Worm (Caenorhabditis elegans) whole organism, L3 larva: Measurements from ENCODE around the gene ung-1.

ENCODE experiments used
- aly-2 ChIP-seq: fragments of 150-350 bp; optimal IDR thresholded peaks from 2 replicates; lab custom pipeline; 2014; ENCODE audit warnings: missing biosample characterization, missing genetic modification characterization
- ama-1 ChIP-seq: fragments of 150-350 bp; optimal IDR thresholded peaks from 2 replicates; lab custom pipeline; 2018
- ceh-16 ChIP-seq: sonication (generic microtip); optimal IDR thresholded peaks from 2 replicates; lab custom pipeline; 2017; ENCODE audit warnings: missing biosample characterization, missing genetic modification characterization
- ceh-82 ChIP-seq: fragments of 150-350 bp; optimal IDR thresholded peaks from 2 replicates; lab custom pipeline; 2014; ENCODE audit warnings: missing biosample characterization, missing genetic modification characterization
- ceh-9 ChIP-seq: sonication (generic microtip); optimal IDR thresholded peaks from 2 replicates; lab custom pipeline; 2018; ENCODE audit warnings: missing biosample characterization, missing genetic modification characterization
- daf-12 ChIP-seq: fragments of 150-350 bp; optimal IDR thresholded peaks from 2 replicates; lab custom pipeline; 2014; ENCODE audit warnings: missing biosample characterization, missing genetic modification reagents, missing genetic modification characterization
- egl-27 ChIP-seq: sonication (generic microtip); optimal IDR thresholded peaks from 4 replicates; lab custom pipeline; 2017; ENCODE audit warnings: missing biosample characterization, missing genetic modification reagents, missing genetic modification characterization
- egl-5 ChIP-seq: fragments of 150-350 bp; optimal IDR thresholded peaks from 2 replicates; lab custom pipeline; 2017; ENCODE audit warnings: missing biosample characterization, missing genetic modification reagents, missing genetic modification characterization, inconsistent platforms
- elt-1 ChIP-seq: fragments of 150-350 bp; optimal IDR thresholded peaks from 2 replicates; lab custom pipeline; 2014; ENCODE audit warnings: missing biosample characterization, missing genetic modification characterization
- fos-1 ChIP-seq: fragments of 150-350 bp; optimal IDR thresholded peaks from 2 replicates; lab custom pipeline; 2014; ENCODE audit warnings: missing biosample characterization, missing genetic modification characterization
- hmg-11 ChIP-seq: sonication (generic microtip); optimal IDR thresholded peaks from 2 replicates; lab custom pipeline; 2016; ENCODE audit warnings: missing genetic modification characterization, missing compliant biosample characterization
- lin-15B ChIP-seq: fragments of 150-350 bp; optimal IDR thresholded peaks from 2 replicates; lab custom pipeline; 2014; ENCODE audit warnings: missing biosample characterization, missing genetic modification characterization
- lin-39 ChIP-seq: fragments of 150-350 bp; optimal IDR thresholded peaks from 2 replicates; lab custom pipeline; 2018; ENCODE audit warnings: missing biosample characterization, missing genetic modification reagents, missing genetic modification characterization
- lsy-12 ChIP-seq: sonication (generic microtip); optimal IDR thresholded peaks from 2 replicates; lab custom pipeline; 2016; ENCODE audit warnings: mild to moderate bottlenecking, missing genetic modification characterization, missing compliant biosample characterization
- mdl-1 ChIP-seq: fragments of 150-350 bp; optimal IDR thresholded peaks from 2 replicates; lab custom pipeline; 2014; ENCODE audit warnings: missing biosample characterization, missing genetic modification characterization
- nfya-1 ChIP-seq: sonication (generic microtip); optimal IDR thresholded peaks from 2 replicates; lab custom pipeline; 2017; ENCODE audit warnings: missing genetic modification characterization, mild to moderate bottlenecking, missing compliant biosample characterization, antibody characterized with exemption, moderate library complexity; ENCODE audit not compliant: insufficient read depth
- nhr-12 ChIP-seq: fragments of 150-350 bp; optimal IDR thresholded peaks from 2 replicates; lab custom pipeline; 2014; ENCODE audit warnings: missing biosample characterization, missing genetic modification characterization
- nhr-237 ChIP-seq: fragments of 150-350 bp; optimal IDR thresholded peaks from 2 replicates; lab custom pipeline; 2014; ENCODE audit warnings: missing biosample characterization, missing genetic modification characterization
- nhr-25 ChIP-seq: sonication (generic microtip); optimal IDR thresholded peaks from 2 replicates; lab custom pipeline; 2017; ENCODE audit warnings: missing biosample characterization, missing genetic modification characterization
- nhr-28 ChIP-seq: fragments of 150-350 bp; optimal IDR thresholded peaks from 2 replicates; lab custom pipeline; 2014; ENCODE audit warnings: missing biosample characterization, missing genetic modification characterization
- nhr-67 ChIP-seq: fragments of 150-350 bp; optimal IDR thresholded peaks from 2 replicates; lab custom pipeline; 2014; ENCODE audit warnings: missing biosample characterization, missing genetic modification characterization
- nhr-76 ChIP-seq: fragments of 150-350 bp; sonication (generic microtip); optimal IDR thresholded peaks from 5 replicates; lab custom pipeline; 2014; ENCODE audit warnings: missing biosample characterization, missing genetic modification characterization
- pqm-1 ChIP-seq: fragments of 150-350 bp; optimal IDR thresholded peaks from 2 replicates; lab custom pipeline; 2017; ENCODE audit warnings: missing biosample characterization, missing genetic modification characterization, inconsistent platforms
- sea-2 ChIP-seq: fragments of 150-350 bp; sonication (generic microtip); optimal IDR thresholded peaks from 4 replicates; lab custom pipeline; 2014; ENCODE audit warnings: missing biosample characterization, missing genetic modification reagents, missing genetic modification characterization
- skn-1 ChIP-seq: fragments of 150-350 bp; optimal IDR thresholded peaks from 2 replicates; lab custom pipeline; 2014; ENCODE audit warnings: missing biosample characterization, missing genetic modification characterization
- snpc-4 ChIP-seq: fragments of 150-350 bp; optimal IDR thresholded peaks from 2 replicates; lab custom pipeline; 2014; ENCODE audit warnings: missing biosample characterization, missing genetic modification characterization
- ztf-4 ChIP-seq: fragments of 150-350 bp; optimal IDR thresholded peaks from 2 replicates; lab custom pipeline; 2014; ENCODE audit warnings: missing biosample characterization, missing genetic modification characterization

ung-1 gene

ce11 chrIII:11938525-11938924, 35.4 kb downstream of the ung-1 start:
- TF ChIP-seq snpc-4 (tag; lab: Kevin White, UChicago) (no peak), ztf-4 (tag; lab: Kevin White, UChicago) (no peak), egl-27 (tag; lab: Kevin White, UChicago) (no peak), nhr-12 (tag; lab: Kevin White, UChicago) (no peak), daf-12 (tag; lab: Kevin White, UChicago) (no peak), elt-1 (tag; lab: Kevin White, UChicago) (no peak)

ce11 chrIII:11937911-11938310, 36.0 kb downstream of the ung-1 start:
- TF ChIP-seq lsy-12 (tag; lab: Kevin White, UChicago), result no peak
- TF ChIP-seq egl-5 (tag; lab: Kevin White, UChicago), result peak; percentile 28
- TF ChIP-seq nfya-1 (tag; lab: Kevin White, UChicago), result peak; percentile 46

ce11 chrIII:11936668-11937276, 37.1 kb downstream of the ung-1 start:
- TF ChIP-seq elt-1 (tag; lab: Kevin White, UChicago), result no peak
- peak; percentile 75 for TF ChIP-seq ama-1
- no peak for TF ChIP-seq ceh-9 (tag; lab: Kevin White, UChicago)
- TF ChIP-seq lsy-12 (tag; lab: Kevin White, UChicago), result no peak
- no peak for TF ChIP-seq ceh-16 (tag; lab: Kevin White, UChicago)
- no peak for TF ChIP-seq nhr-67 (tag; lab: Kevin White, UChicago)
- TF ChIP-seq pqm-1 (tag; lab: Kevin White, UChicago), result no peak
- peak; percentile 38 for TF ChIP-seq nfya-1 (tag; lab: Kevin White, UChicago)
- TF ChIP-seq, all 47 proteins: peak for 2

ce11 chrIII:11935948-11936280, 38.0 kb downstream of the ung-1 start:
- TF ChIP-seq lin-15B (peak; percentile 34), nfya-1 (tag; lab: Kevin White, UChicago) (peak; percentile 64), snpc-4 (tag; lab: Kevin White, UChicago) (peak; percentile 57), lin-39 (peak; percentile 34), nhr-25 (no peak), hmg-11 (peak; percentile 37)

ce11 chrIII:11935032-11935947, 38.6 kb downstream of the ung-1 start:
- peak; percentile 47 for TF ChIP-seq lin-15B
- TF ChIP-seq nhr-28 (tag; lab: Kevin White, UChicago), result no peak
- TF ChIP-seq nfya-1 (tag; lab: Kevin White, UChicago), result peak; percentile 99
- no peak for TF ChIP-seq mdl-1 (tag; lab: Kevin White, UChicago)

- TF ChIP-seq egl-27 (tag; lab: Kevin White, UChicago) (no peak), fos-1 (tag; lab: Kevin White, UChicago) (no peak), ztf-4 (tag; lab: Kevin White, UChicago) (no peak), pqm-1 (tag; lab: Kevin White, UChicago) (no peak), ama-1 (no peak), ceh-16 (tag; lab: Kevin White, UChicago) (no peak), sea-2 (GFP tag; lab: Kevin White, UChicago) (no peak), daf-12 (tag; lab: Kevin White, UChicago) (no peak), mdl-1 (tag; lab: Kevin White, UChicago) (no peak), skn-1 (tag; lab: Kevin White, UChicago) (no peak), ceh-82 (no peak), aly-2 (tag; lab: Kevin White, UChicago) (no peak), ceh-9 (tag; lab: Kevin White, UChicago) (no peak)
Measured at ce11 chrIII:11933539-11933938, 40.4 kb downstream of the ung-1 start, which contains the start of gene dolk-1. Gene dolk-1 (minus strand): TSS chrIII:11933639.

ce11 chrIII:11931960-11932359, 41.9 kb downstream of the ung-1 start:
- no peak for TF ChIP-seq nhr-76
- no peak for TF ChIP-seq nhr-237 (tag; lab: Kevin White, UChicago)
- no peak for TF ChIP-seq egl-5 (tag; lab: Kevin White, UChicago)
- TF ChIP-seq nhr-12 (tag; lab: Kevin White, UChicago), result no peak
- TF ChIP-seq, all 47 proteins: peak for 0
